Fruit fly (Drosophila melanogaster) whole organism, embryonic: ENCODE results near the gene CG42578.
A peak's percentile ranks its signal among the peaks of the same experiment; 100 is the strongest.

Source experiments
- Atf-2 ChIP-seq: fragments of 200-800 bp; sonication (Bioruptor generic); optimal IDR thresholded peaks from 2 replicates; lab custom pipeline; 2016; ENCODE audit warnings: missing biosample characterization, missing genetic modification characterization
- Awh ChIP-seq: fragments of 200-800 bp; sonication (Bioruptor generic); IDR thresholded peaks from 2 replicates; pipeline ENCODE4, ENCODE4 v1.3.6; 2022; ENCODE audit warnings: missing biosample characterization, missing genetic modification characterization
- BEAF-32 ChIP-seq: fragments of 200-800 bp; sonication (Bioruptor generic); optimal IDR thresholded peaks from 3 replicates; lab custom pipeline; 2017; ENCODE audit warnings: missing biosample characterization, missing genetic modification characterization, mild to moderate bottlenecking, moderate library complexity, missing genetic modification reagents
- CG10209 ChIP-seq: fragments of 200-800 bp; sonication (Bioruptor generic); optimal IDR thresholded peaks from 3 replicates; lab custom pipeline; 2017; ENCODE audit warnings: missing biosample characterization, mild to moderate bottlenecking, missing genetic modification characterization, missing genetic modification reagents
- CG10543 ChIP-seq: fragments of 200-800 bp; sonication (Bioruptor generic); optimal IDR thresholded peaks from 3 replicates; lab custom pipeline; 2017; ENCODE audit warnings: missing biosample characterization, mild to moderate bottlenecking, missing genetic modification characterization, moderate library complexity
- CG11085 ChIP-seq: fragments of 200-800 bp; sonication (Bioruptor generic); IDR thresholded peaks from 2 replicates; pipeline ENCODE4 v1.3.6; 2022; ENCODE audit warnings: missing biosample characterization, missing genetic modification characterization
- CG11093 ChIP-seq: fragments of 200-800 bp; sonication (Bioruptor generic); IDR thresholded peaks from 3 replicates; pipeline ENCODE4 v1.3.6; 2022; ENCODE audit warnings: missing biosample characterization, missing genetic modification characterization
- CG12769 ChIP-seq: fragments of 200-800 bp; sonication (Bioruptor generic); optimal IDR thresholded peaks from 2 replicates; lab custom pipeline; 2019; ENCODE audit warnings: missing biosample characterization, mild to moderate bottlenecking, missing genetic modification characterization, moderate library complexity
- CG13123 ChIP-seq: fragments of 200-800 bp; sonication (Bioruptor generic); optimal IDR thresholded peaks from 2 replicates; lab custom pipeline; 2016; ENCODE audit warnings: missing biosample characterization, missing genetic modification characterization
- CG15601 ChIP-seq: fragments of 200-800 bp; sonication (Bioruptor generic); optimal IDR thresholded peaks from 3 replicates; lab custom pipeline; 2019; ENCODE audit warnings: missing biosample characterization, mild to moderate bottlenecking, missing genetic modification characterization, moderate library complexity
- CG3065 ChIP-seq: fragments of 200-800 bp; sonication (Bioruptor generic); optimal IDR thresholded peaks from 2 replicates; lab custom pipeline; 2016; ENCODE audit warnings: missing biosample characterization, missing genetic modification characterization
- CG3163 ChIP-seq: fragments of 200-800 bp; sonication (Bioruptor generic); optimal IDR thresholded peaks from 3 replicates; lab custom pipeline; 2016; ENCODE audit warnings: missing biosample characterization, missing genetic modification characterization
- CG4282 ChIP-seq: fragments of 200-800 bp; sonication (Bioruptor generic); optimal IDR thresholded peaks from 2 replicates; lab custom pipeline; 2016; ENCODE audit warnings: missing biosample characterization, missing genetic modification characterization
- CG4328 ChIP-seq: fragments of 200-800 bp; sonication (Bioruptor generic); optimal IDR thresholded peaks from 3 replicates; lab custom pipeline; 2017; ENCODE audit warnings: missing biosample characterization, missing genetic modification reagents, missing genetic modification characterization
- CG4360 ChIP-seq: fragments of 200-800 bp; sonication (Bioruptor generic); IDR thresholded peaks from 2 replicates; pipeline ENCODE4 v1.3.6; 2022; ENCODE audit warnings: missing biosample characterization, missing genetic modification characterization
- CG4617 ChIP-seq: fragments of 200-800 bp; sonication (Bioruptor generic); optimal IDR thresholded peaks from 3 replicates; lab custom pipeline; 2016; ENCODE audit warnings: missing biosample characterization, missing genetic modification characterization, borderline replicate concordance
- CG6654 ChIP-seq: fragments of 200-800 bp; sonication (Bioruptor generic); optimal IDR thresholded peaks from 2 replicates; lab custom pipeline; 2017; ENCODE audit warnings: missing biosample characterization, mild to moderate bottlenecking, missing genetic modification characterization
- CG6791 ChIP-seq: fragments of 200-800 bp; sonication (Bioruptor generic); IDR thresholded peaks from 3 replicates; pipeline ENCODE4 v1.3.6; 2022; ENCODE audit warnings: missing biosample characterization, missing genetic modification characterization; ENCODE audit not compliant: partially characterized antibody
- CG7928 ChIP-seq: fragments of 200-800 bp; sonication (Bioruptor generic); optimal IDR thresholded peaks from 2 replicates; lab custom pipeline; 2017; ENCODE audit warnings: missing biosample characterization, mild to moderate bottlenecking, missing genetic modification characterization
- CG8290 ChIP-seq, 3 experiments: fragments of 200-800 bp; sonication (Bioruptor generic); optimal IDR thresholded peaks; 2 replicates each; lab custom pipeline; 2016 to 2019; ENCODE audit warnings: missing biosample characterization in 3 of 3, missing genetic modification characterization in 3 of 3, mild to moderate bottlenecking in 2 of 3, moderate library complexity in 1 of 3
- CG8478 ChIP-seq: fragments of >200 bp; optimal IDR thresholded peaks from 2 replicates; lab custom pipeline; 2018
- CrebB ChIP-seq: fragments of 200-800 bp; sonication (Bioruptor generic); optimal IDR thresholded peaks from 3 replicates; lab custom pipeline; 2018; ENCODE audit warnings: missing biosample characterization, mild to moderate bottlenecking, missing genetic modification characterization
- Dip3 ChIP-seq: fragments of 200-800 bp; sonication (Bioruptor generic); optimal IDR thresholded peaks from 3 replicates; lab custom pipeline; 2016; ENCODE audit warnings: missing biosample characterization, missing genetic modification characterization
- E2f1 ChIP-seq: fragments of 200-800 bp; sonication (Bioruptor generic); IDR thresholded peaks from 2 replicates; pipeline ENCODE4 v1.3.6; 2022; ENCODE audit warnings: missing biosample characterization, missing genetic modification characterization
- HLH54F ChIP-seq: fragments of 200-800 bp; sonication (Bioruptor generic); optimal IDR thresholded peaks from 3 replicates; lab custom pipeline; 2016; ENCODE audit warnings: missing biosample characterization, missing genetic modification characterization
- HLHmδ ChIP-seq: fragments of 200-800 bp; sonication (Bioruptor generic); optimal IDR thresholded peaks from 2 replicates; lab custom pipeline; 2018; ENCODE audit warnings: missing biosample characterization, mild to moderate bottlenecking, missing genetic modification characterization, moderate library complexity
- HmgD ChIP-seq: fragments of 200-800 bp; sonication (Bioruptor generic); optimal IDR thresholded peaks from 3 replicates; lab custom pipeline; 2016; ENCODE audit warnings: missing biosample characterization, missing genetic modification characterization
- Lim3 ChIP-seq: fragments of 200-800 bp; sonication (Bioruptor generic); IDR thresholded peaks from 2 replicates; pipeline ENCODE4 v1.3.6; 2022; ENCODE audit warnings: missing biosample characterization, missing genetic modification characterization
- Mad ChIP-seq: fragments of 200-800 bp; sonication (Bioruptor generic); optimal IDR thresholded peaks from 2 replicates; lab custom pipeline; 2016; ENCODE audit warnings: missing biosample characterization, missing genetic modification characterization
- Max ChIP-seq: fragments of 200-800 bp; sonication (Bioruptor generic); optimal IDR thresholded peaks from 2 replicates; lab custom pipeline; 2016; ENCODE audit warnings: missing biosample characterization, mild to moderate bottlenecking, missing genetic modification characterization
- Mrtf ChIP-seq: fragments of 200-800 bp; sonication (Bioruptor generic); IDR thresholded peaks from 3 replicates; pipeline ENCODE4 v1.3.6; 2022; ENCODE audit warnings: missing biosample characterization, missing genetic modification characterization
- Sox102F ChIP-seq: fragments of 200-800 bp; sonication (Bioruptor generic); optimal IDR thresholded peaks from 2 replicates; lab custom pipeline; 2018; ENCODE audit warnings: missing biosample characterization, mild to moderate bottlenecking, missing genetic modification characterization, moderate library complexity
- Sry-β ChIP-seq: fragments of 200-800 bp; sonication (Bioruptor generic); optimal IDR thresholded peaks from 2 replicates; lab custom pipeline; 2018; ENCODE audit warnings: missing biosample characterization, mild to moderate bottlenecking, missing genetic modification characterization, moderate library complexity
- TFAM ChIP-seq: fragments of 200-800 bp; sonication (Bioruptor generic); optimal IDR thresholded peaks from 2 replicates; lab custom pipeline; 2017; ENCODE audit warnings: missing biosample characterization, missing genetic modification characterization, inconsistent platforms
- YL-1 ChIP-seq: fragments of 200-800 bp; sonication (Bioruptor generic); optimal IDR thresholded peaks from 3 replicates; lab custom pipeline; 2017; ENCODE audit warnings: missing biosample characterization, mild to moderate bottlenecking, missing genetic modification characterization
- ab ChIP-seq: fragments of 200-800 bp; sonication (Bioruptor generic); optimal IDR thresholded peaks from 2 replicates; lab custom pipeline; 2016; ENCODE audit warnings: missing biosample characterization, missing genetic modification characterization
- bcd ChIP-seq: fragments of 200-800 bp; sonication (Bioruptor generic); optimal IDR thresholded peaks from 2 replicates; lab custom pipeline; 2017; ENCODE audit warnings: missing biosample characterization, mild to moderate bottlenecking, missing genetic modification characterization
- ci ChIP-seq: fragments of 200-800 bp; sonication (Bioruptor generic); IDR thresholded peaks from 3 replicates; pipeline ENCODE4 v1.3.6; 2022; ENCODE audit warnings: missing biosample characterization, missing genetic modification characterization
- cwo ChIP-seq: fragments of 200-800 bp; sonication (Bioruptor generic); optimal IDR thresholded peaks from 3 replicates; lab custom pipeline; 2017; ENCODE audit warnings: missing biosample characterization, missing genetic modification characterization, mild to moderate bottlenecking, moderate library complexity, missing genetic modification reagents
- eve ChIP-seq, 2 experiments: fragments of >200 bp; optimal IDR thresholded peaks; 2 replicates each; lab custom pipeline; 2017; ENCODE audit warnings: missing biosample characterization in 2 of 2, missing genetic modification characterization in 2 of 2
- hbn ChIP-seq: fragments of 200-800 bp; sonication (Bioruptor generic); IDR thresholded peaks from 2 replicates; pipeline ENCODE4 v1.3.6; 2022; ENCODE audit warnings: missing biosample characterization, missing genetic modification characterization; ENCODE audit not compliant: partially characterized antibody
- hkb ChIP-seq, 2 experiments: fragments of 200-800 bp in 1 of 2; fragments of >200 bp in 1 of 2; sonication (Bioruptor generic) in 1 of 2; IDR thresholded peaks in 1 of 2; optimal IDR thresholded peaks in 1 of 2; 2 replicates each; pipeline versions ENCODE4 v1.3.6 to Lab custom; 2017 to 2022; ENCODE audit warnings: missing biosample characterization in 1 of 2, missing genetic modification characterization in 1 of 2
- odd ChIP-seq: fragments of 200-800 bp; sonication (Bioruptor generic); optimal IDR thresholded peaks from 2 replicates; lab custom pipeline; 2017; ENCODE audit warnings: missing biosample characterization, mild to moderate bottlenecking, missing genetic modification characterization
- onecut ChIP-seq: fragments of 200-800 bp; sonication (Bioruptor generic); IDR thresholded peaks from 2 replicates; pipeline ENCODE4 v1.3.6; 2022; ENCODE audit warnings: missing biosample characterization, missing genetic modification characterization
- pum ChIP-seq: fragments of 200-800 bp; sonication (Bioruptor generic); optimal IDR thresholded peaks from 2 replicates; lab custom pipeline; 2016; ENCODE audit warnings: missing biosample characterization, missing genetic modification characterization
- pzg ChIP-seq: fragments of 200-800 bp; sonication (Bioruptor generic); optimal IDR thresholded peaks from 3 replicates; lab custom pipeline; 2018; ENCODE audit warnings: missing biosample characterization, mild to moderate bottlenecking, missing genetic modification characterization, moderate library complexity
- sisA ChIP-seq: fragments of 200-800 bp; sonication (Bioruptor generic); IDR thresholded peaks from 2 replicates; pipeline ENCODE4 v1.3.6; 2022; ENCODE audit warnings: missing biosample characterization, missing genetic modification characterization
- slp2 ChIP-seq: fragments of 200-800 bp; sonication (Bioruptor generic); optimal IDR thresholded peaks from 2 replicates; lab custom pipeline; 2016; ENCODE audit warnings: missing biosample characterization, missing genetic modification characterization
- sqz ChIP-seq: fragments of 200-800 bp; sonication (Bioruptor generic); optimal IDR thresholded peaks from 3 replicates; lab custom pipeline; 2018; ENCODE audit warnings: missing biosample characterization, mild to moderate bottlenecking, missing genetic modification characterization
- twi ChIP-seq: fragments of 200-800 bp; optimal IDR thresholded peaks from 2 replicates; lab custom pipeline; 2019; ENCODE audit warnings: missing biosample characterization, mild to moderate bottlenecking, missing genetic modification characterization, moderate library complexity
- z ChIP-seq: fragments of 200-800 bp; sonication (Bioruptor generic); IDR thresholded peaks from 3 replicates; pipeline ENCODE4 v1.3.6; 2022; ENCODE audit warnings: missing biosample characterization, missing genetic modification characterization

CG42578 gene

DNA sequence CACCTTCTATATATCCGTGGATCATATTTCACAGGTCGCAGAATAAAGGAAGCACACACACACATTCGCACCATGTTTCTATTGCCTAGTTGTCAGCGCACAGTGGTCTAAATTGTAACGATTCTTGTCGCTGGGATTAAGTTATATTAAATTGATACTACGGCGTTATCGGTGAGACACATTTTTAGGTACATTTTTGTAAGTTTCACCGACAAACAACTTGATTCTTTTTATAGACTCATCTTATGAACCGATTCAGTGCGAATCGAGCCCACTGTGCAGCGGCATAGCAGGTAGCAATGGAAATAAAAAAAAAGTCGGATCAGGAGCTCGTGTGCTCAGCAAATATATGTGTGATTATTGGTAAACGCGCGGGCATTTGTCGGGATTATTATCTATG is 34.2 kb downstream of the CG42578 start (continued):
- TF ChIP-seq CG10543 (GFP tag; lab: Kevin White, UChicago): no peak
- TF ChIP-seq E2f1 (GFP tag; lab: Robert Waterston, UW): peak; percentile 65
- no peak for TF ChIP-seq CG7928 (GFP tag; lab: Kevin White, UChicago)
- TF ChIP-seq sisA (GFP tag; lab: Robert Waterston, UW): peak; percentile 70
- TF ChIP-seq CG13123 (GFP tag; lab: Kevin White, UChicago): peak; percentile 26
- TF ChIP-seq Sox102F (GFP tag; lab: Kevin White, UChicago): peak; percentile 84
- no peak for TF ChIP-seq twi (tag; lab: Kevin White, UChicago)
- no peak for TF ChIP-seq hkb (optimal IDR thresholded peaks at IDR 0.05; lab: Kevin White, UChicago)
- TF ChIP-seq hkb (GFP tag; IDR thresholded peaks at IDR 0.05; lab: Robert Waterston, UW): peak; percentile 80
- no peak for TF ChIP-seq CG11085 (GFP tag; lab: Robert Waterston, UW)
- TF ChIP-seq slp2 (GFP tag; lab: Kevin White, UChicago): peak; percentile 71
- no peak for TF ChIP-seq pum (GFP tag; lab: Kevin White, UChicago)
- TF ChIP-seq Awh (GFP tag; lab: Robert Waterston, UW): peak; percentile 69
- TF ChIP-seq CG11093 (GFP tag; lab: Robert Waterston, UW): no peak
- no peak for TF ChIP-seq pzg
- no peak for TF ChIP-seq eve (GFP tag; optimal IDR thresholded peaks at IDR 0.05; lab: Kevin White, UChicago)
- TF ChIP-seq CG6791: no peak
- no peak for TF ChIP-seq z (GFP tag; lab: Robert Waterston, UW)
- no peak for TF ChIP-seq hbn (GFP tag; lab: Robert Waterston, UW)
- no peak for TF ChIP-seq sqz (GFP tag; lab: Kevin White, UChicago)
- TF ChIP-seq HLH54F (GFP tag; lab: Kevin White, UChicago): peak; percentile 64
- peak; percentile 62 for TF ChIP-seq cwo (GFP tag; lab: Kevin White, UChicago)
- TF ChIP-seq onecut (GFP tag; lab: Robert Waterston, UW): peak; percentile 42; the same call in 1 of the 2 replicates
- peak; percentile 21 for TF ChIP-seq CG3163 (GFP tag; lab: Kevin White, UChicago)
- TF ChIP-seq Sry-β (GFP tag; lab: Kevin White, UChicago): no peak
- TF ChIP-seq CG8478 (lab: Kevin White, UChicago): no peak
- TF ChIP-seq odd (GFP tag; lab: Kevin White, UChicago): peak; percentile 25
- no peak for TF ChIP-seq Mrtf (GFP tag; lab: Robert Waterston, UW)
- no peak for TF ChIP-seq CG4360 (GFP tag; lab: Robert Waterston, UW)
- TF ChIP-seq CG10209 (GFP tag; lab: Kevin White, UChicago): no peak
- no peak for TF ChIP-seq CG4617 (GFP tag; lab: Kevin White, UChicago)
- TF ChIP-seq Atf-2 (GFP tag; lab: Kevin White, UChicago): peak; percentile 68
- peak; percentile 49 for TF ChIP-seq HmgD (GFP tag; lab: Kevin White, UChicago)
- TF ChIP-seq CrebB: peak; percentile 38
- TF ChIP-seq ci (GFP tag; lab: Robert Waterston, UW): peak; percentile 91
- no peak for TF ChIP-seq CG3065 (GFP tag; lab: Kevin White, UChicago)
- TF ChIP-seq Max (GFP tag; lab: Kevin White, UChicago): peak; percentile 41
- TF ChIP-seq CG6654 (GFP tag; lab: Kevin White, UChicago): peak; percentile 45
- TF ChIP-seq Mad (GFP tag; lab: Kevin White, UChicago): peak; percentile 59
- TF ChIP-seq CG4328 (GFP tag; lab: Kevin White, UChicago): no peak
- peak; percentile 66 for TF ChIP-seq bcd
- no peak for TF ChIP-seq Lim3 (GFP tag; lab: Robert Waterston, UW)
- peak; percentile 51 for TF ChIP-seq CG8290 (GFP tag; optimal IDR thresholded peaks at IDR 0.05; lab: Kevin White, UChicago)
- peak in 1 of 2 experiments; percentile 88 for TF ChIP-seq CG8290 (tag; optimal IDR thresholded peaks at IDR 0.05; lab: Kevin White, UChicago)
- no peak for TF ChIP-seq YL-1 (GFP tag; lab: Kevin White, UChicago)
- no peak for TF ChIP-seq CG12769 (tag; lab: Kevin White, UChicago)
- TF ChIP-seq Dip3 (GFP tag; lab: Kevin White, UChicago): peak; percentile 78
- no peak for TF ChIP-seq HLHmδ (GFP tag; lab: Kevin White, UChicago)
- TF ChIP-seq TFAM (GFP tag; lab: Kevin White, UChicago): no peak
- peak; percentile 11 for TF ChIP-seq CG4282
- TF ChIP-seq CG15601 (tag; lab: Kevin White, UChicago): no peak
- TF ChIP-seq ab (GFP tag; lab: Kevin White, UChicago): peak; percentile 9
- no peak for TF ChIP-seq BEAF-32 (GFP tag; lab: Kevin White, UChicago)
